Worm (Caenorhabditis elegans): ENCODE measurements around the gene pfas-1.

DNA sequence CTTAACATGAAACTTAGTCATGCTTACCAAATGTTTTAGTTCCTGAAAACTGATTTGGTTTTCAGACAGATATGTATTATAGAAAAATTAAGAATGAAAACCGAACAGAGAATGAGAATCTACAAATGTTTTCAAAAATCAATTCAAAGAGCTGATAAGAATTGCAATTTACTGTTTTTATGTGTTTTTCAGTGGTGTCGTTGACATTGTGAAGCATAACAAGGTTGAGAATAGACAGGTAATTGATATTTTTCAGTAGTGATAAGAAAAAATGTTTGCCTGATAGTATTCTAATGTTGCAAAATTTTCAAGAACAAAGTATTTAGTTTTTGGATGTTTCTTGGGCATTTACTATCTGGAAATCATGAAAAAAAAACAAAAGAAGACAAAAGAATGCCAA lies at the start of gene pfas-1:
- TF ChIP-seq attf-5 (GFP tag; optimal IDR thresholded peaks at IDR 0.05) (no peak), lin-35 (GFP tag; optimal IDR thresholded peaks at IDR 0.05) (no peak), ztf-22 (GFP tag; optimal IDR thresholded peaks at IDR 0.05) (no peak), B0019.2 (GFP tag; conservative IDR thresholded peaks at IDR 0.05) (no peak), T07F8.4 (tag; optimal IDR thresholded peaks at IDR 0.05) (no peak), K11D2.4 (GFP tag; IDR thresholded peaks at IDR 0.05) (no peak), snpc-4 (GFP tag; optimal IDR thresholded peaks at IDR 0.05) (no peak), snpc-4 (tag; optimal IDR thresholded peaks at IDR 0.05) (no peak), F22D6.2 (tag; optimal IDR thresholded peaks at IDR 0.05) (no peak), ama-1 (optimal IDR thresholded peaks at IDR 0.05) (no peak), ama-1 (GFP tag; optimal IDR thresholded peaks at IDR 0.05) (no peak), madf-3 (GFP tag; IDR thresholded peaks at IDR 0.05) (no peak), attf-3 (GFP tag; conservative IDR thresholded peaks at IDR 0.05) (no peak), nfya-1 (tag; optimal IDR thresholded peaks at IDR 0.05; ENCODE audit: borderline replicate concordance, insufficient read depth) (no peak)
